Fruit fly (Drosophila melanogaster) Kc167 (cell line): ENCODE data around the gene Edg84A.

ENCODE experiments used
- h ChIP-seq: fragments of >200 bp; optimal IDR thresholded peaks from 3 replicates; lab custom pipeline; 2018; ENCODE audit warnings: missing external identifiers
- psq ChIP-seq: fragments of >200 bp; optimal IDR thresholded peaks from 2 replicates; lab custom pipeline; 2017; ENCODE audit warnings: missing external identifiers

dm6 chr3R:6708858-6709257, 24.6 kb downstream of the Edg84A start:
- TF ChIP-seq h (no peak), psq (no peak)
